Worm (Caenorhabditis elegans) whole organism, mixed stage, embryonic: ENCODE data around the gene gpx-5.

Experiments used
- ces-1 ChIP-seq: fragments of 150-350 bp; optimal IDR thresholded peaks from 2 replicates; lab custom pipeline; 2014; ENCODE audit warnings: missing biosample characterization, missing genetic modification reagents, missing genetic modification characterization
- elt-3 ChIP-seq: fragments of 150-350 bp; optimal IDR thresholded peaks from 2 replicates; lab custom pipeline; 2014; ENCODE audit warnings: missing biosample characterization, missing genetic modification characterization
- ham-2 ChIP-seq: fragments of 200-800 bp; sonication (Bioruptor generic); optimal IDR thresholded peaks from 2 replicates; lab custom pipeline; 2018; ENCODE audit warnings: mild to moderate bottlenecking, missing genetic modification characterization, missing compliant biosample characterization
- lin-13 ChIP-seq: fragments of 150-350 bp; optimal IDR thresholded peaks from 2 replicates; lab custom pipeline; 2014; ENCODE audit warnings: missing biosample characterization, missing genetic modification characterization
- lsy-2 ChIP-seq: fragments of 150-350 bp; optimal IDR thresholded peaks from 2 replicates; lab custom pipeline; 2014; ENCODE audit warnings: missing biosample characterization, missing genetic modification characterization
- mab-5 ChIP-seq: fragments of 150-350 bp; optimal IDR thresholded peaks from 2 replicates; lab custom pipeline; 2014; ENCODE audit warnings: missing biosample characterization, missing genetic modification characterization
- mep-1 ChIP-seq: fragments of 150-350 bp; optimal IDR thresholded peaks from 2 replicates; lab custom pipeline; 2017; ENCODE audit warnings: missing biosample characterization, missing genetic modification reagents, missing genetic modification characterization, inconsistent platforms
- nhr-28 ChIP-seq: fragments of 150-350 bp; optimal IDR thresholded peaks from 2 replicates; lab custom pipeline; 2014; ENCODE audit warnings: missing biosample characterization, missing genetic modification characterization
- nhr-76 ChIP-seq: sonication (generic microtip); optimal IDR thresholded peaks from 2 replicates; lab custom pipeline; 2017; ENCODE audit warnings: missing biosample characterization, missing genetic modification characterization
- pha-4 ChIP-seq: fragments of 150-350 bp; optimal IDR thresholded peaks from 2 replicates; lab custom pipeline; 2018; ENCODE audit warnings: missing biosample characterization, missing genetic modification reagents, missing genetic modification characterization
- snpc-4 ChIP-seq: fragments of 150-350 bp; optimal IDR thresholded peaks from 2 replicates; lab custom pipeline; 2014; ENCODE audit warnings: missing biosample characterization, missing genetic modification characterization
- unc-39 ChIP-seq: fragments of 150-350 bp; optimal IDR thresholded peaks from 2 replicates; lab custom pipeline; 2014; ENCODE audit warnings: missing biosample characterization, missing genetic modification characterization
- unc-62 ChIP-seq: fragments of 150-350 bp; optimal IDR thresholded peaks from 2 replicates; lab custom pipeline; 2014; ENCODE audit warnings: missing biosample characterization, missing genetic modification reagents, missing genetic modification characterization
- ztf-11 ChIP-seq: fragments of 150-350 bp; optimal IDR thresholded peaks from 2 replicates; lab custom pipeline; 2014; ENCODE audit warnings: missing biosample characterization, missing genetic modification characterization

DNA sequence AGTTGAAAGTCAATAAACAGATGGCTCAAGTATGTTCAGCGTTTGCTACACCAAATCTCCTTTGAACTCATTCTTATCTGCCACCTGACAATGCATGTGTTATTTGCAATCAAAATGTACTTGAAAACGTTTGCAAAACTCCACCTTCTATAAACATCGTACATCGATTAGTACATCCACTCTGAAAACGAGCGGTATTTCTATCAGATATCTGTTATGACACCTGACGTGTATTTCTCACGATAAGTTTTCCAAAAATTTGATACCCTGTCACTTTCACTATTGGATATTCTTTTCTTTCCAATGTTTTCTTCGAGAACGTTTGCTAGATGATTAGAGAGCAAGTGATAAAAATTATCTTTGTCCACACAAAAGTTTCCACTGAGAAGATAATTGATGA, 40.1 kb upstream of the gpx-5 start:
- TF ChIP-seq nhr-28 (tag; lab: Kevin White, UChicago), result no peak
- no peak for TF ChIP-seq ham-2 (GFP tag; lab: Kevin White, UChicago)
- TF ChIP-seq snpc-4 (tag; lab: Kevin White, UChicago), result no peak
- TF ChIP-seq ces-1 (GFP tag; lab: Kevin White, UChicago), result no peak
- TF ChIP-seq nhr-76, result no peak
- TF ChIP-seq lsy-2 (tag; lab: Kevin White, UChicago), result no peak
- TF ChIP-seq ztf-11 (tag; lab: Kevin White, UChicago), result no peak
- no peak for TF ChIP-seq elt-3 (tag; lab: Kevin White, UChicago)
- no peak for TF ChIP-seq lin-13 (tag; lab: Kevin White, UChicago)
- no peak for TF ChIP-seq pha-4 (tag; lab: Kevin White, UChicago)
- TF ChIP-seq unc-62, result peak; percentile 25
- TF ChIP-seq unc-39 (tag; lab: Kevin White, UChicago), result no peak
- TF ChIP-seq mab-5 (tag; lab: Kevin White, UChicago), result no peak
- TF ChIP-seq mep-1 (tag; lab: Kevin White, UChicago), result no peak
